Worm (Caenorhabditis elegans): ENCODE measurements around the gene C17B7.4.

DNA sequence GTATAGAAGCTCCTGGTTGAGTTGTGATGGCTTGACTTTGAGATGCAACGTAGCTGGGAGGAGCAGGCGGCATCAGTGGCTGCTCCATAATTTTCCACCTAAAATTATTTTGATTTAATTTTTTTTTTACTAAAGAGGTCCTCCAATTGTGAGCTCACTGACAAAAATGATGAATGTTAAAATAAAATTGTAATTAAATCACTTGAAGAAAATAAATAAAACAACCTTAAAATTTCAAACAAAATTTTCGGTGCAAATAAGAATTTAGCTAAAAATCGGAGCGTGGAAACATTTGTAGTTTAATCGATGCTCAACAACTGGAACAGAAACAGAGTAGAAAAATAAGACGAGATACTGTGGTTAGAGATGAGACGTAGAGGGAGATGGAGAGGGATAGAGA, 18.0 kb downstream of the C17B7.4 start, which contains the start of gene scrm-3:
- TF ChIP-seq ceh-9 (tag; optimal IDR thresholded peaks at IDR 0.05) (no peak), F13H6.1 (tag; optimal IDR thresholded peaks at IDR 0.05) (no peak), Y22D7AL.16 (tag; optimal IDR thresholded peaks at IDR 0.05) (no peak), ceh-2 (tag; optimal IDR thresholded peaks at IDR 0.05) (no peak), pag-3 (tag; optimal IDR thresholded peaks at IDR 0.05; ENCODE audit: borderline replicate concordance) (no peak), eyg-1 (tag; optimal IDR thresholded peaks at IDR 0.05) (no peak), nhr-11 (tag; optimal IDR thresholded peaks at IDR 0.05) (no peak), ets-4 (tag; optimal IDR thresholded peaks at IDR 0.05) (no peak), tbx-7 (tag; optimal IDR thresholded peaks at IDR 0.05) (no peak), hlh-30 (tag; optimal IDR thresholded peaks at IDR 0.05; ENCODE audit: insufficient read depth) (no peak), unc-55 (GFP tag; optimal IDR thresholded peaks at IDR 0.05) (no peak)
